Worm (Caenorhabditis elegans): ENCODE data around the gene toe-2.

toe-2 gene

ce11 chrII:6519703-6520102 lies 1.5 kb downstream of the toe-2 start:
- TF ChIP-seq unc-130 (GFP tag; optimal IDR thresholded peaks at IDR 0.05) (peak; percentile 80), hmg-1.1 (GFP tag; IDR thresholded peaks at IDR 0.05) (no peak), F26F4.8 (GFP tag; conservative IDR thresholded peaks at IDR 0.05) (no peak), T26A8.4 (GFP tag; IDR thresholded peaks at IDR 0.05) (no peak), unc-39 (tag; optimal IDR thresholded peaks at IDR 0.05) (no peak), dmd-6 (GFP tag; IDR thresholded peaks at IDR 0.05) (no peak), spr-1 (tag; optimal IDR thresholded peaks at IDR 0.05) (no peak), ceh-82 (tag; optimal IDR thresholded peaks at IDR 0.05) (no peak), Y105C5A.15 (GFP tag; IDR thresholded peaks at IDR 0.05) (no peak), mdt-29 (GFP tag; IDR thresholded peaks at IDR 0.05) (no peak), F10B5.3 (tag; optimal IDR thresholded peaks at IDR 0.05) (no peak), sdz-12 (GFP tag; optimal IDR thresholded peaks at IDR 0.05) (no peak), dmd-8 (GFP tag; IDR thresholded peaks at IDR 0.05) (no peak), attf-4 (tag; optimal IDR thresholded peaks at IDR 0.05) (no peak), lin-38 (GFP tag; IDR thresholded peaks at IDR 0.05) (peak; percentile 86)

ce11 chrII:6516276-6516675 lies 4.9 kb downstream of the toe-2 start, which contains the start of gene C56E6.7:
TSS of gene C56E6.7 (plus strand) at chrII:6516576.
- no peak for TF ChIP-seq dmd-9 (GFP tag; IDR thresholded peaks at IDR 0.05)
- no peak for TF ChIP-seq gei-8 (GFP tag; optimal IDR thresholded peaks at IDR 0.05)
- no peak for TF ChIP-seq attf-4 (tag; optimal IDR thresholded peaks at IDR 0.05)
- no peak for TF ChIP-seq ceh-32 (tag; optimal IDR thresholded peaks at IDR 0.05; ENCODE audit: poor library complexity)
- no peak for TF ChIP-seq dmd-8 (GFP tag; IDR thresholded peaks at IDR 0.05)
- TF ChIP-seq unc-39 (tag; optimal IDR thresholded peaks at IDR 0.05), result no peak
- no peak for TF ChIP-seq zfp-3 (GFP tag; conservative IDR thresholded peaks at IDR 0.05)
- TF ChIP-seq lin-38 (GFP tag; IDR thresholded peaks at IDR 0.05), result no peak
- TF ChIP-seq vab-7 (GFP tag; IDR thresholded peaks at IDR 0.05), result no peak
- TF ChIP-seq ceh-82 (tag; optimal IDR thresholded peaks at IDR 0.05), result no peak
- TF ChIP-seq rbr-2 (tag; optimal IDR thresholded peaks at IDR 0.05), result no peak
- no peak for TF ChIP-seq Y105C5A.15 (GFP tag; IDR thresholded peaks at IDR 0.05)

- no peak for TF ChIP-seq pqm-1 (tag; optimal IDR thresholded peaks at IDR 0.05)
- TF ChIP-seq F49E8.2 (tag; optimal IDR thresholded peaks at IDR 0.05; ENCODE audit: borderline replicate concordance), result no peak
- TF ChIP-seq Y105C5A.15 (GFP tag; IDR thresholded peaks at IDR 0.05), result no peak
- TF ChIP-seq nhr-76 (tag; optimal IDR thresholded peaks at IDR 0.05), result no peak
- TF ChIP-seq attf-4 (tag; optimal IDR thresholded peaks at IDR 0.05), result no peak
- TF ChIP-seq fos-1 (tag; optimal IDR thresholded peaks at IDR 0.05), result no peak
- TF ChIP-seq Y5F2A.4 (GFP tag; optimal IDR thresholded peaks at IDR 0.05), result no peak
- TF ChIP-seq F10B5.3 (tag; optimal IDR thresholded peaks at IDR 0.05), result no peak
Measured at ce11 chrII:6513911-6514310, 7.3 kb downstream of the toe-2 start, which contains the start of gene R05G9R.1. TSS of gene R05G9R.1 (minus strand) at chrII:6514011.

- TF ChIP-seq spr-3 (GFP tag; optimal IDR thresholded peaks at IDR 0.05) (no peak), nhr-102 (tag; optimal IDR thresholded peaks at IDR 0.05) (no peak), unc-62 (GFP tag; optimal IDR thresholded peaks at IDR 0.05 in 1 of 2) (peak in 1 of 2 experiments; percentile 94), unc-62 (tag; optimal IDR thresholded peaks at IDR 0.05) (no peak), lin-15B (tag; optimal IDR thresholded peaks at IDR 0.05) (no peak), R02D3.7 (tag; optimal IDR thresholded peaks at IDR 0.05) (no peak)
Measured at ce11 chrII:6513357-6513756, 7.8 kb downstream of the toe-2 start.

- TF ChIP-seq gei-8 (GFP tag; optimal IDR thresholded peaks at IDR 0.05), result no peak
- TF ChIP-seq egl-43 (GFP tag; IDR thresholded peaks at IDR 0.05), result no peak
- TF ChIP-seq ZK546.5 (tag; optimal IDR thresholded peaks at IDR 0.05), result no peak
Measured at ce11 chrII:6502826-6503225, 18.4 kb downstream of the toe-2 start, which contains the start of gene R05G9.1. TSS of gene R05G9.1 (plus strand) at chrII:6503168.

Data from whole organism, L4 larva.